Fruit fly (Drosophila melanogaster) whole organism, embryonic: ENCODE measurements around the gene Fur2.

ENCODE experiments used
- ATbp ChIP-seq: fragments of 200-800 bp; sonication (Bioruptor generic); optimal IDR thresholded peaks from 2 replicates; lab custom pipeline; 2017; ENCODE audit warnings: missing biosample characterization, mild to moderate bottlenecking, missing genetic modification characterization, missing genetic modification reagents
- Asciz ChIP-seq: fragments of 200-800 bp; sonication (Bioruptor generic); optimal IDR thresholded peaks from 2 replicates; lab custom pipeline; 2017; ENCODE audit warnings: missing biosample characterization, mild to moderate bottlenecking, missing genetic modification characterization, missing genetic modification reagents
- C15 ChIP-seq: fragments of 200-800 bp; sonication (Bioruptor generic); IDR thresholded peaks from 3 replicates; pipeline ENCODE4 v1.3.6; 2022; ENCODE audit warnings: missing biosample characterization, missing genetic modification characterization
- CG12659 ChIP-seq: fragments of 200-800 bp; sonication (Bioruptor generic); optimal IDR thresholded peaks from 3 replicates; lab custom pipeline; 2017; ENCODE audit warnings: mild to moderate bottlenecking, missing biosample characterization, missing genetic modification reagents, missing genetic modification characterization
- CG18476 ChIP-seq: fragments of 200-800 bp; sonication (Bioruptor generic); optimal IDR thresholded peaks from 2 replicates; lab custom pipeline; 2016; ENCODE audit warnings: missing biosample characterization, mild to moderate bottlenecking, missing genetic modification characterization
- CG2120 ChIP-seq: fragments of 200-800 bp; sonication (Bioruptor generic); optimal IDR thresholded peaks from 3 replicates; lab custom pipeline; 2016; ENCODE audit warnings: missing biosample characterization, missing genetic modification characterization
- CG2199 ChIP-seq: fragments of 200-800 bp; sonication (Bioruptor generic); IDR thresholded peaks from 3 replicates; pipeline ENCODE4 v1.3.6; 2022; ENCODE audit warnings: missing biosample characterization, missing genetic modification characterization
- CG2889 ChIP-seq: fragments of 200-800 bp; sonication (Bioruptor generic); IDR thresholded peaks from 3 replicates; pipeline ENCODE4 v1.3.6; 2022; ENCODE audit warnings: missing biosample characterization, missing genetic modification characterization
- CG30020 ChIP-seq: fragments of 200-800 bp; optimal IDR thresholded peaks from 2 replicates; lab custom pipeline; 2019; ENCODE audit warnings: missing biosample characterization, mild to moderate bottlenecking, missing genetic modification characterization, moderate library complexity
- CG33213 ChIP-seq: fragments of 200-800 bp; sonication (Bioruptor generic); optimal IDR thresholded peaks from 3 replicates; lab custom pipeline; 2016; ENCODE audit warnings: missing biosample characterization, missing genetic modification characterization
- CG43689 ChIP-seq: fragments of 200-800 bp; sonication (Bioruptor generic); IDR thresholded peaks from 2 replicates; pipeline ENCODE4 v1.3.6; 2022; ENCODE audit warnings: missing biosample characterization, missing genetic modification characterization
- CG4617 ChIP-seq: fragments of 200-800 bp; sonication (Bioruptor generic); optimal IDR thresholded peaks from 3 replicates; lab custom pipeline; 2016; ENCODE audit warnings: missing biosample characterization, missing genetic modification characterization, borderline replicate concordance
- CG6791 ChIP-seq: fragments of 200-800 bp; sonication (Bioruptor generic); IDR thresholded peaks from 3 replicates; pipeline ENCODE4 v1.3.6; 2022; ENCODE audit warnings: missing biosample characterization, missing genetic modification characterization; ENCODE audit not compliant: partially characterized antibody
- CG8388 ChIP-seq: fragments of 200-800 bp; sonication (Bioruptor generic); optimal IDR thresholded peaks from 2 replicates; lab custom pipeline; 2019; ENCODE audit warnings: missing biosample characterization, mild to moderate bottlenecking, missing genetic modification characterization, moderate library complexity
- Camta ChIP-seq: fragments of 200-800 bp; sonication (Bioruptor generic); optimal IDR thresholded peaks from 2 replicates; lab custom pipeline; 2016; ENCODE audit warnings: missing biosample characterization, missing genetic modification characterization
- Chrac-16 ChIP-seq: fragments of 200-800 bp; sonication (Bioruptor generic); optimal IDR thresholded peaks from 3 replicates; lab custom pipeline; 2016; ENCODE audit warnings: missing biosample characterization, missing genetic modification characterization
- Dip3 ChIP-seq: fragments of 200-800 bp; sonication (Bioruptor generic); optimal IDR thresholded peaks from 3 replicates; lab custom pipeline; 2016; ENCODE audit warnings: missing biosample characterization, missing genetic modification characterization
- E2f1 ChIP-seq: fragments of 200-800 bp; sonication (Bioruptor generic); IDR thresholded peaks from 2 replicates; pipeline ENCODE4 v1.3.6; 2022; ENCODE audit warnings: missing biosample characterization, missing genetic modification characterization
- HLHmδ ChIP-seq: fragments of 200-800 bp; sonication (Bioruptor generic); optimal IDR thresholded peaks from 2 replicates; lab custom pipeline; 2018; ENCODE audit warnings: missing biosample characterization, mild to moderate bottlenecking, missing genetic modification characterization, moderate library complexity
- Hr39 ChIP-seq: fragments of >200 bp; optimal IDR thresholded peaks from 2 replicates; lab custom pipeline; 2017
- Max ChIP-seq: fragments of 200-800 bp; sonication (Bioruptor generic); optimal IDR thresholded peaks from 2 replicates; lab custom pipeline; 2016; ENCODE audit warnings: missing biosample characterization, mild to moderate bottlenecking, missing genetic modification characterization
- NK7.1 ChIP-seq: fragments of 200-800 bp; sonication (Bioruptor generic); optimal IDR thresholded peaks from 3 replicates; lab custom pipeline; 2016; ENCODE audit warnings: missing biosample characterization, missing genetic modification characterization
- Ptx1 ChIP-seq: fragments of 200-800 bp; sonication (Bioruptor generic); IDR thresholded peaks from 2 replicates; pipeline ENCODE4 v1.3.6; 2022; ENCODE audit warnings: missing biosample characterization, missing genetic modification characterization
- Sin3A ChIP-seq: fragments of >200 bp; optimal IDR thresholded peaks from 2 replicates; lab custom pipeline; 2018
- Sox100B ChIP-seq: fragments of 200-800 bp; sonication (Bioruptor generic); optimal IDR thresholded peaks from 3 replicates; lab custom pipeline; 2018; ENCODE audit warnings: missing biosample characterization, mild to moderate bottlenecking, missing genetic modification characterization
- bab2 ChIP-seq: fragments of 200-800 bp; sonication (Bioruptor generic); optimal IDR thresholded peaks from 2 replicates; lab custom pipeline; 2016; ENCODE audit warnings: missing biosample characterization, missing genetic modification characterization
- chn ChIP-seq: fragments of 200-800 bp; sonication (Bioruptor generic); optimal IDR thresholded peaks from 2 replicates; lab custom pipeline; 2016; ENCODE audit warnings: missing biosample characterization, missing genetic modification characterization
- exex ChIP-seq: fragments of 200-800 bp; sonication (Bioruptor generic); optimal IDR thresholded peaks from 4 replicates; lab custom pipeline; 2018; ENCODE audit warnings: missing biosample characterization, mild to moderate bottlenecking, missing genetic modification characterization, moderate library complexity
- gce ChIP-seq: fragments of 200-800 bp; sonication (Bioruptor generic); IDR thresholded peaks from 3 replicates; pipeline ENCODE4 v1.3.6; 2022; ENCODE audit warnings: missing biosample characterization, missing genetic modification characterization
- gem ChIP-seq: fragments of 200-800 bp; sonication (Bioruptor generic); optimal IDR thresholded peaks from 2 replicates; lab custom pipeline; 2019; ENCODE audit warnings: missing biosample characterization, mild to moderate bottlenecking, missing genetic modification characterization, moderate library complexity
- grn ChIP-seq: fragments of 200-800 bp; sonication (Bioruptor generic); optimal IDR thresholded peaks from 3 replicates; lab custom pipeline; 2017; ENCODE audit warnings: missing biosample characterization, missing genetic modification characterization
- her ChIP-seq: fragments of 200-800 bp; sonication (Bioruptor generic); optimal IDR thresholded peaks from 2 replicates; lab custom pipeline; 2016; ENCODE audit warnings: missing biosample characterization, missing genetic modification characterization
- insv ChIP-seq, 2 experiments: fragments of 200-800 bp; sonication (Bioruptor generic); optimal IDR thresholded peaks; 3 replicates each; lab custom pipeline; 2016 to 2018; ENCODE audit warnings: missing biosample characterization in 2 of 2, missing genetic modification characterization in 2 of 2
- jigr1 ChIP-seq: fragments of 200-800 bp; sonication (Bioruptor generic); IDR thresholded peaks from 3 replicates; pipeline ENCODE4 v1.3.6; 2022; ENCODE audit warnings: missing biosample characterization, missing genetic modification characterization
- lilli ChIP-seq: fragments of 200-800 bp; sonication (Bioruptor generic); optimal IDR thresholded peaks from 3 replicates; lab custom pipeline; 2016; ENCODE audit warnings: missing biosample characterization, missing genetic modification characterization
- lola ChIP-seq, 3 experiments: fragments of >200 bp in 2 of 3; fragments of 200-800 bp in 1 of 3; sonication (Bioruptor generic) in 1 of 3; optimal IDR thresholded peaks; 2 replicates each; lab custom pipeline; 2017 to 2019; ENCODE audit warnings: missing biosample characterization in 3 of 3, missing genetic modification characterization in 3 of 3, mild to moderate bottlenecking in 1 of 3, moderate library complexity in 1 of 3
- mam ChIP-seq: fragments of 200-800 bp; sonication (Bioruptor generic); optimal IDR thresholded peaks from 3 replicates; lab custom pipeline; 2016; ENCODE audit warnings: missing biosample characterization, missing genetic modification characterization
- nerfin-1 ChIP-seq: fragments of 200-800 bp; sonication (Bioruptor generic); optimal IDR thresholded peaks from 3 replicates; lab custom pipeline; 2019; ENCODE audit warnings: missing biosample characterization, mild to moderate bottlenecking, missing genetic modification characterization, moderate library complexity
- phol ChIP-seq: fragments of 200-800 bp; sonication (Bioruptor generic); optimal IDR thresholded peaks from 3 replicates; lab custom pipeline; 2018; ENCODE audit warnings: missing biosample characterization, mild to moderate bottlenecking, missing genetic modification characterization, moderate library complexity
- pnt ChIP-seq: fragments of 200-800 bp; sonication (Bioruptor generic); optimal IDR thresholded peaks from 3 replicates; lab custom pipeline; 2016; ENCODE audit warnings: missing biosample characterization, missing genetic modification characterization
- pros ChIP-seq: fragments of 200-800 bp; sonication (Bioruptor generic); optimal IDR thresholded peaks from 3 replicates; lab custom pipeline; 2019; ENCODE audit warnings: missing biosample characterization, mild to moderate bottlenecking, missing genetic modification characterization, moderate library complexity
- repo ChIP-seq: fragments of 200-800 bp; sonication (Bioruptor generic); optimal IDR thresholded peaks from 2 replicates; lab custom pipeline; 2016; ENCODE audit warnings: missing biosample characterization, missing genetic modification characterization
- row ChIP-seq: fragments of 200-800 bp; sonication (Bioruptor generic); IDR thresholded peaks from 3 replicates; pipeline ENCODE4 v1.3.6; 2022; ENCODE audit warnings: missing biosample characterization, missing genetic modification characterization
- salm ChIP-seq: fragments of 200-800 bp; sonication (Bioruptor generic); optimal IDR thresholded peaks from 2 replicates; lab custom pipeline; 2018; ENCODE audit warnings: missing biosample characterization, mild to moderate bottlenecking, missing genetic modification characterization
- sim ChIP-seq: fragments of 200-800 bp; sonication (Bioruptor generic); IDR thresholded peaks from 2 replicates; pipeline ENCODE4 v1.3.6; 2022; ENCODE audit warnings: missing biosample characterization, missing genetic modification characterization
- sima ChIP-seq: fragments of 200-800 bp; sonication (Bioruptor generic); optimal IDR thresholded peaks from 2 replicates; lab custom pipeline; 2016; ENCODE audit warnings: missing biosample characterization, missing genetic modification characterization
- slou ChIP-seq: fragments of 200-800 bp; sonication (Bioruptor generic); optimal IDR thresholded peaks from 3 replicates; lab custom pipeline; 2016; ENCODE audit warnings: missing biosample characterization, missing genetic modification characterization
- sna ChIP-seq: fragments of 200-800 bp; sonication (Bioruptor generic); IDR thresholded peaks from 2 replicates; pipeline ENCODE4 v1.3.6; 2022; ENCODE audit warnings: missing biosample characterization, missing genetic modification characterization; ENCODE audit not compliant: partially characterized antibody
- usp ChIP-seq: fragments of >200 bp; optimal IDR thresholded peaks from 2 replicates; lab custom pipeline; 2017; ENCODE audit warnings: missing biosample characterization, missing genetic modification characterization
- wor ChIP-seq: fragments of 200-800 bp; sonication (Bioruptor generic); IDR thresholded peaks from 2 replicates; pipeline ENCODE4 v1.3.6; 2022; ENCODE audit warnings: missing biosample characterization, missing genetic modification characterization
- zf30C ChIP-seq: fragments of 200-800 bp; sonication (Bioruptor generic); optimal IDR thresholded peaks from 3 replicates; lab custom pipeline; 2018; ENCODE audit warnings: missing biosample characterization, mild to moderate bottlenecking, missing genetic modification characterization

Gene Fur2

DNA sequence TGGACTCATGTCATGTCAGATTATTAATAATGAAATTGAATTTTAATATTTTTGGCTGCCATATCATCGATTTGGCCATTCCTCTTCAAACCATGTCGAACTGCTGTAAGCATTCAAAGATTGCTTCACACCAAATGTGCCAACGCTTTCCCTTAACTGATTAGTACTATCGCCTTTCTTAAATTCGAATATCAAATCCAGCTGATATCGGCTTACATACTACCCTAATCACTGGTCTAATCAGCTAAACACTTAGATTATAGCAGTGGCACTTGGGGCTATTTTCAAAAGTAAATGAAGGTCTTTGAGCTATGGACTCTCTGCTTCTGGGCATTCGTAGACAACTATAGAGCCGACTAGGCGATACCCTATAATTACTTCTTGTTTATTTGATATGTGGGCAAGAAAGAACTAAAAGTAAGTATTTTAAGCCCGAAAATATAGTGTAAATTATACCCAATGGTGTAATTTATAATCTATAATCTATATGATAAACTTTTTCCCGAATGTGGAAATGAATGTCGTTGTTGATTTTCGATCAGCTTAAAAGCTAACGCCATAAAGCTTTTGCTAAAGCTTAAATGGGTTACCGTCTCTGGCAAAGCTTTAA, 31.0 kb downstream of the Fur2 start (continued):
- TF ChIP-seq lola (GFP tag; optimal IDR thresholded peaks at IDR 0.05; lab: Kevin White, UChicago) (no peak), chn (GFP tag; lab: Kevin White, UChicago) (peak; percentile 35), sna (GFP tag; lab: Robert Waterston, UW) (no peak), Chrac-16 (GFP tag; lab: Kevin White, UChicago) (peak; percentile 62), nerfin-1 (tag; lab: Kevin White, UChicago) (peak; percentile 38), CG4617 (GFP tag; lab: Kevin White, UChicago) (no peak), exex (tag; lab: Kevin White, UChicago) (peak; percentile 99), CG2120 (GFP tag; lab: Kevin White, UChicago) (peak; percentile 91), CG33213 (no peak), NK7.1 (no peak), pros (GFP tag; lab: Kevin White, UChicago) (no peak), CG6791 (GFP tag; lab: Robert Waterston, UW) (no peak), repo (GFP tag; lab: Kevin White, UChicago) (peak; percentile 31), zf30C (GFP tag; lab: Kevin White, UChicago) (no peak), usp (GFP tag; lab: Kevin White, UChicago) (no peak), her (GFP tag; lab: Kevin White, UChicago) (peak; percentile 36), insv (GFP tag; optimal IDR thresholded peaks at IDR 0.05; lab: Kevin White, UChicago) (no peak), jigr1 (GFP tag; lab: Robert Waterston, UW) (no peak), gce (GFP tag; lab: Robert Waterston, UW) (peak; percentile 46; the same call in 1 of the 3 replicates), CG8388 (peak; percentile 64), mam (GFP tag; lab: Kevin White, UChicago) (peak; percentile 75), ATbp (GFP tag; lab: Kevin White, UChicago) (peak; percentile 75), Asciz (GFP tag; lab: Kevin White, UChicago) (peak; percentile 78), E2f1 (GFP tag; lab: Robert Waterston, UW) (peak; percentile 77), Hr39 (lab: Kevin White, UChicago) (no peak), CG2889 (GFP tag; lab: Robert Waterston, UW) (peak; percentile 59; the same call in 1 of the 3 replicates), Camta (GFP tag; lab: Kevin White, UChicago) (peak; percentile 56), salm (tag; lab: Kevin White, UChicago) (peak; percentile 60), CG12659 (peak; percentile 78), wor (peak; percentile 27; the same call in 1 of the 2 replicates), CG30020 (tag; lab: Kevin White, UChicago) (no peak), sim (GFP tag; lab: Robert Waterston, UW) (peak; percentile 23; the same call in 1 of the 2 replicates), CG18476 (GFP tag; lab: Kevin White, UChicago) (peak; percentile 68), Sin3A (lab: Kevin White, UChicago) (no peak), grn (GFP tag; lab: Kevin White, UChicago) (peak; percentile 94), C15 (GFP tag; lab: Robert Waterston, UW) (0 out of 3 replicates have a peak, but pooled peaks have one; percentile 29), bab2 (GFP tag; lab: Kevin White, UChicago) (peak; percentile 58), slou (peak; percentile 58), gem (no peak), CG43689 (GFP tag; lab: Robert Waterston, UW) (peak; percentile 65), CG2199 (GFP tag; lab: Robert Waterston, UW) (no peak), pnt (GFP tag; lab: Kevin White, UChicago) (peak; percentile 43), HLHmδ (GFP tag; lab: Kevin White, UChicago) (no peak), lilli (peak; percentile 89), row (GFP tag; lab: Robert Waterston, UW) (peak; percentile 92), sima (GFP tag; lab: Kevin White, UChicago) (no peak), Ptx1 (GFP tag; lab: Robert Waterston, UW) (peak; percentile 81), Dip3 (GFP tag; lab: Kevin White, UChicago) (peak; percentile 71), Max (GFP tag; lab: Kevin White, UChicago) (peak; percentile 77), Sox100B (GFP tag; lab: Kevin White, UChicago) (no peak), phol (tag; lab: Kevin White, UChicago) (peak; percentile 74)
